Fruit fly (Drosophila melanogaster) whole organism, embryonic: Measurements from ENCODE around the gene Nup93-1.

Source experiments
- Bteb2 ChIP-seq: fragments of 200-800 bp; sonication (Bioruptor generic); optimal IDR thresholded peaks from 2 replicates; lab custom pipeline; 2016; ENCODE audit warnings: missing biosample characterization, missing genetic modification characterization
- CG1024 ChIP-seq: fragments of 200-800 bp; sonication (Bioruptor generic); IDR thresholded peaks from 2 replicates; pipeline ENCODE4 v1.3.6; 2022; ENCODE audit warnings: missing biosample characterization, missing genetic modification characterization
- CG12236 ChIP-seq: fragments of 200-800 bp; sonication (Bioruptor generic); optimal IDR thresholded peaks from 2 replicates; lab custom pipeline; 2016; ENCODE audit warnings: missing biosample characterization, missing genetic modification characterization
- CG14014 ChIP-seq: fragments of 200-800 bp; sonication (Bioruptor generic); IDR thresholded peaks from 2 replicates; pipeline ENCODE4 v1.3.6; 2022; ENCODE audit warnings: missing biosample characterization, missing genetic modification characterization
- CG14710 ChIP-seq: fragments of 200-800 bp; sonication (Bioruptor generic); optimal IDR thresholded peaks from 3 replicates; lab custom pipeline; 2019; ENCODE audit warnings: missing biosample characterization, mild to moderate bottlenecking, missing genetic modification characterization, moderate library complexity
- CG15514 ChIP-seq: fragments of 200-800 bp; sonication (Bioruptor generic); optimal IDR thresholded peaks from 3 replicates; lab custom pipeline; 2017; ENCODE audit warnings: missing biosample characterization, missing genetic modification characterization, mild to moderate bottlenecking, moderate library complexity, missing genetic modification reagents
- CG16813 ChIP-seq: fragments of 200-800 bp; sonication (Bioruptor generic); IDR thresholded peaks from 3 replicates; pipeline ENCODE4 v1.3.6; 2022; ENCODE audit warnings: missing biosample characterization, missing genetic modification characterization; ENCODE audit not compliant: partially characterized antibody
- CG17612 ChIP-seq: fragments of 200-800 bp; sonication (Bioruptor generic); IDR thresholded peaks from 2 replicates; pipeline ENCODE4 v1.3.6; 2022; ENCODE audit warnings: missing biosample characterization, missing genetic modification characterization
- CG17802 ChIP-seq: fragments of 200-800 bp; sonication (Bioruptor generic); optimal IDR thresholded peaks from 2 replicates; lab custom pipeline; 2018; ENCODE audit warnings: missing biosample characterization, mild to moderate bottlenecking, missing genetic modification characterization, moderate library complexity
- CG31365 ChIP-seq: fragments of 200-800 bp; sonication (Bioruptor generic); optimal IDR thresholded peaks from 2 replicates; lab custom pipeline; 2018; ENCODE audit warnings: missing biosample characterization, mild to moderate bottlenecking, missing genetic modification characterization
- CG34376 ChIP-seq: fragments of 200-800 bp; sonication (Bioruptor generic); optimal IDR thresholded peaks from 2 replicates; lab custom pipeline; 2018; ENCODE audit warnings: missing biosample characterization, mild to moderate bottlenecking, missing genetic modification characterization
- CG3847 ChIP-seq: fragments of 200-800 bp; sonication (Bioruptor generic); IDR thresholded peaks from 2 replicates; pipeline ENCODE4 v1.3.6; 2022; ENCODE audit warnings: missing biosample characterization, missing genetic modification characterization
- CG4360 ChIP-seq: fragments of 200-800 bp; sonication (Bioruptor generic); IDR thresholded peaks from 2 replicates; pipeline ENCODE4 v1.3.6; 2022; ENCODE audit warnings: missing biosample characterization, missing genetic modification characterization
- CG7357 ChIP-seq: fragments of 200-800 bp; sonication (Bioruptor generic); IDR thresholded peaks from 3 replicates; pipeline ENCODE4 v1.3.6; 2022; ENCODE audit warnings: missing biosample characterization, missing genetic modification characterization
- CG8281 ChIP-seq: fragments of 200-800 bp; sonication (Bioruptor generic); optimal IDR thresholded peaks from 2 replicates; lab custom pipeline; 2018; ENCODE audit warnings: missing biosample characterization, mild to moderate bottlenecking, missing genetic modification characterization, moderate library complexity
- CG8290 ChIP-seq, 3 experiments: fragments of 200-800 bp; sonication (Bioruptor generic); optimal IDR thresholded peaks; 2 replicates each; lab custom pipeline; 2016 to 2019; ENCODE audit warnings: missing biosample characterization in 3 of 3, missing genetic modification characterization in 3 of 3, mild to moderate bottlenecking in 2 of 3, moderate library complexity in 1 of 3
- CG8924 ChIP-seq: fragments of 200-800 bp; optimal IDR thresholded peaks from 3 replicates; lab custom pipeline; 2019; ENCODE audit warnings: missing biosample characterization, mild to moderate bottlenecking, missing genetic modification characterization, moderate library complexity
- CG9876 ChIP-seq: fragments of 200-800 bp; sonication (Bioruptor generic); optimal IDR thresholded peaks from 2 replicates; lab custom pipeline; 2016; ENCODE audit warnings: missing biosample characterization, missing genetic modification characterization
- Dip3 ChIP-seq: fragments of 200-800 bp; sonication (Bioruptor generic); optimal IDR thresholded peaks from 3 replicates; lab custom pipeline; 2016; ENCODE audit warnings: missing biosample characterization, missing genetic modification characterization
- E2f2 ChIP-seq: fragments of 200-800 bp; sonication (Bioruptor generic); IDR thresholded peaks from 2 replicates; pipeline ENCODE4 v1.3.6; 2022; ENCODE audit warnings: missing biosample characterization, missing genetic modification characterization
- ERR ChIP-seq: fragments of 200-800 bp; sonication (Bioruptor generic); optimal IDR thresholded peaks from 2 replicates; lab custom pipeline; 2016; ENCODE audit warnings: missing biosample characterization, missing genetic modification characterization
- Elba2 ChIP-seq: fragments of 200-800 bp; sonication (Bioruptor generic); optimal IDR thresholded peaks from 3 replicates; lab custom pipeline; 2016; ENCODE audit warnings: missing biosample characterization, missing genetic modification characterization
- Ets65A ChIP-seq: fragments of 200-800 bp; sonication (Bioruptor generic); peaks from one replicate; lab custom pipeline; 2016; ENCODE audit warnings: missing biosample characterization, missing genetic modification characterization
- Fer1 ChIP-seq: fragments of 200-800 bp; sonication (Bioruptor generic); optimal IDR thresholded peaks from 2 replicates; lab custom pipeline; 2017; ENCODE audit warnings: missing biosample characterization, mild to moderate bottlenecking, missing genetic modification characterization
- Hr3 ChIP-seq: fragments of 200-800 bp; sonication (Bioruptor generic); optimal IDR thresholded peaks from 3 replicates; lab custom pipeline; 2016; ENCODE audit warnings: missing biosample characterization, missing genetic modification characterization
- Jarid2 ChIP-seq: fragments of 200-800 bp; sonication (Bioruptor generic); optimal IDR thresholded peaks from 3 replicates; lab custom pipeline; 2017; ENCODE audit warnings: mild to moderate bottlenecking, missing biosample characterization, missing genetic modification reagents, missing genetic modification characterization
- NK7.1 ChIP-seq: fragments of 200-800 bp; sonication (Bioruptor generic); optimal IDR thresholded peaks from 3 replicates; lab custom pipeline; 2016; ENCODE audit warnings: missing biosample characterization, missing genetic modification characterization
- Nf-YA ChIP-seq: fragments of 200-800 bp; sonication (Bioruptor generic); IDR thresholded peaks from 2 replicates; pipeline ENCODE4 v1.3.6; 2022; ENCODE audit warnings: missing biosample characterization, missing genetic modification characterization
- Nf-YB ChIP-seq: fragments of 200-800 bp; sonication (Bioruptor generic); optimal IDR thresholded peaks from 3 replicates; lab custom pipeline; 2019; ENCODE audit warnings: missing biosample characterization, mild to moderate bottlenecking, missing genetic modification characterization, moderate library complexity
- PHDP ChIP-seq: fragments of 200-800 bp; sonication (Bioruptor generic); optimal IDR thresholded peaks from 3 replicates; lab custom pipeline; 2018; ENCODE audit warnings: missing biosample characterization, mild to moderate bottlenecking, missing genetic modification characterization, moderate library complexity
- Tbp ChIP-seq: fragments of >200 bp; optimal IDR thresholded peaks from 2 replicates; lab custom pipeline; 2018; ENCODE audit warnings: missing biosample characterization, missing genetic modification characterization
- YL-1 ChIP-seq: fragments of 200-800 bp; sonication (Bioruptor generic); optimal IDR thresholded peaks from 3 replicates; lab custom pipeline; 2017; ENCODE audit warnings: missing biosample characterization, mild to moderate bottlenecking, missing genetic modification characterization
- amos ChIP-seq: fragments of 200-800 bp; sonication (Bioruptor generic); IDR thresholded peaks from 2 replicates; pipeline ENCODE4 v1.3.6; 2022; ENCODE audit warnings: missing biosample characterization, missing genetic modification characterization; ENCODE audit not compliant: partially characterized antibody
- ap ChIP-seq: fragments of 200-800 bp; sonication (Bioruptor generic); IDR thresholded peaks from 2 replicates; pipeline ENCODE4 v1.3.6; 2022; ENCODE audit warnings: missing biosample characterization, missing genetic modification characterization
- bab2 ChIP-seq: fragments of 200-800 bp; sonication (Bioruptor generic); optimal IDR thresholded peaks from 2 replicates; lab custom pipeline; 2016; ENCODE audit warnings: missing biosample characterization, missing genetic modification characterization
- chif ChIP-seq, 2 experiments: fragments of 200-800 bp; sonication (Bioruptor generic); optimal IDR thresholded peaks; 3 replicates each; lab custom pipeline; 2016; ENCODE audit warnings: missing biosample characterization in 2 of 2, missing genetic modification characterization in 2 of 2
- ci ChIP-seq: fragments of 200-800 bp; sonication (Bioruptor generic); IDR thresholded peaks from 3 replicates; pipeline ENCODE4 v1.3.6; 2022; ENCODE audit warnings: missing biosample characterization, missing genetic modification characterization
- dan ChIP-seq: fragments of 200-800 bp; sonication (Bioruptor generic); IDR thresholded peaks from 2 replicates; pipeline ENCODE4 v1.3.6; 2022; ENCODE audit warnings: missing biosample characterization, missing genetic modification characterization
- disco-r ChIP-seq: fragments of 200-800 bp; sonication (Bioruptor generic); optimal IDR thresholded peaks from 2 replicates; lab custom pipeline; 2016; ENCODE audit warnings: missing biosample characterization, missing genetic modification characterization
- en ChIP-seq: fragments of 200-800 bp; sonication (Bioruptor generic); optimal IDR thresholded peaks from 2 replicates; lab custom pipeline; 2016; ENCODE audit warnings: missing biosample characterization, missing genetic modification characterization
- hkb ChIP-seq, 2 experiments: fragments of 200-800 bp in 1 of 2; fragments of >200 bp in 1 of 2; sonication (Bioruptor generic) in 1 of 2; IDR thresholded peaks in 1 of 2; optimal IDR thresholded peaks in 1 of 2; 2 replicates each; pipeline versions ENCODE4 v1.3.6 to Lab custom; 2017 to 2022; ENCODE audit warnings: missing biosample characterization in 1 of 2, missing genetic modification characterization in 1 of 2
- lab ChIP-seq: fragments of 200-800 bp; sonication (Bioruptor generic); optimal IDR thresholded peaks from 3 replicates; lab custom pipeline; 2017; ENCODE audit warnings: missing biosample characterization, missing genetic modification characterization, mild to moderate bottlenecking, moderate library complexity, missing genetic modification reagents
- lmd ChIP-seq: fragments of 200-800 bp; sonication (Bioruptor generic); IDR thresholded peaks from 2 replicates; pipeline ENCODE4 v1.3.6; 2022; ENCODE audit warnings: missing biosample characterization, missing genetic modification characterization
- nom ChIP-seq: fragments of 200-800 bp; sonication (Bioruptor generic); optimal IDR thresholded peaks from 2 replicates; lab custom pipeline; 2017; ENCODE audit warnings: missing biosample characterization, missing genetic modification characterization, mild to moderate bottlenecking, moderate library complexity, missing genetic modification reagents
- onecut ChIP-seq: fragments of 200-800 bp; sonication (Bioruptor generic); IDR thresholded peaks from 2 replicates; pipeline ENCODE4 v1.3.6; 2022; ENCODE audit warnings: missing biosample characterization, missing genetic modification characterization
- prd ChIP-seq, 3 experiments: fragments of >200 bp in 2 of 3; fragments of 200-800 bp in 1 of 3; sonication (Bioruptor generic) in 1 of 3; optimal IDR thresholded peaks in 2 of 3; IDR thresholded peaks in 1 of 3; 2 replicates in 2 of 3; 3 replicates in 1 of 3; pipeline versions ENCODE4 v1.3.6 to Lab custom; 2017 to 2022; ENCODE audit warnings: missing biosample characterization in 1 of 3, missing genetic modification characterization in 1 of 3
- pzg ChIP-seq: fragments of 200-800 bp; sonication (Bioruptor generic); optimal IDR thresholded peaks from 3 replicates; lab custom pipeline; 2018; ENCODE audit warnings: missing biosample characterization, mild to moderate bottlenecking, missing genetic modification characterization, moderate library complexity
- ranshi ChIP-seq: fragments of 200-800 bp; sonication (Bioruptor generic); IDR thresholded peaks from 2 replicates; pipeline ENCODE4 v1.3.6; 2022; ENCODE audit warnings: missing biosample characterization, missing genetic modification characterization
- tap ChIP-seq: fragments of 200-800 bp; optimal IDR thresholded peaks from 3 replicates; lab custom pipeline; 2019; ENCODE audit warnings: missing biosample characterization, mild to moderate bottlenecking, missing genetic modification characterization, moderate library complexity

The Nup93-1 gene

DNA sequence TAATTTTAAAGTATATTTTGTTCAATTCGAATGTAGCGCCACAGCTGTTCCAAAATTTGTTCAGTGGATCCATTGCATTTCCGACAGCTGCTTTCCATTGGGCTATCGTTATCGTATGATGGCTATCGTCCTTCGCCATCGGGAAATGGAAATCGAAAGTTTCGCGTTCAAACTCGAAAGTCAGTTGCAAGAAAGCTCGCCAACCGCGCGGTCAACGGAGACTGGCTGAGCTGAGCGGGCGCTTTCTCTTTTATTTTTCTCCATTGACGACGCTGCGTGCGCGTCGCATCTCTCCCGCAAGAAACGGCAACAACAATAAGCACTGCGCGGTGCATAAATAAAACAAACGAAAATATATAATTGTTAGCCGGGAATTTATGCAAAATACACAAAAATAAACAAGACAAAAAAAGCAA is 39.1 kb upstream of the Nup93-1 start, which contains the start of gene inaE (continued):
- TF ChIP-seq PHDP (tag; lab: Kevin White, UChicago) (peak; percentile 18), bab2 (GFP tag; lab: Kevin White, UChicago) (no peak), NK7.1 (GFP tag; lab: Kevin White, UChicago) (no peak), E2f2 (GFP tag; lab: Robert Waterston, UW) (peak; percentile 92), Bteb2 (GFP tag; lab: Kevin White, UChicago) (no peak), ranshi (no peak; the same call in 1 of the 2 replicates), Jarid2 (GFP tag; lab: Kevin White, UChicago) (peak; percentile 86), CG8290 (GFP tag; optimal IDR thresholded peaks at IDR 0.05; lab: Kevin White, UChicago) (no peak), CG8290 (tag; optimal IDR thresholded peaks at IDR 0.05; lab: Kevin White, UChicago) (peak in 1 of 2 experiments; percentile 63), Nf-YB (GFP tag; lab: Kevin White, UChicago) (no peak), CG15514 (peak; percentile 79), CG4360 (GFP tag; lab: Robert Waterston, UW) (peak; percentile 38; the same call in 1 of the 2 replicates), CG1024 (GFP tag; lab: Robert Waterston, UW) (peak; percentile 45; the same call in 1 of the 2 replicates), ap (no peak), Nf-YA (GFP tag; lab: Robert Waterston, UW) (0 out of 2 replicates have a peak, but pooled peaks have one; percentile 10), tap (tag; lab: Kevin White, UChicago) (no peak), CG9876 (GFP tag; lab: Kevin White, UChicago) (no peak), YL-1 (peak; percentile 4), CG3847 (0 out of 2 replicates have a peak, but pooled peaks have one; percentile 22), dan (GFP tag; lab: Robert Waterston, UW) (no peak), CG14710 (tag; lab: Kevin White, UChicago) (peak; percentile 88), Tbp (GFP tag; lab: Kevin White, UChicago) (no peak), Hr3 (GFP tag; lab: Kevin White, UChicago) (no peak), ci (GFP tag; lab: Robert Waterston, UW) (no peak; the same call in 2 of the 3 replicates), CG31365 (no peak), onecut (GFP tag; lab: Robert Waterston, UW) (peak; percentile 13; the same call in 1 of the 2 replicates), CG16813 (GFP tag; lab: Robert Waterston, UW) (0 out of 3 replicates have a peak, but pooled peaks have one; percentile 40), chif (GFP tag; optimal IDR thresholded peaks at IDR 0.05; lab: Kevin White, UChicago) (no peak), CG12236 (GFP tag; lab: Kevin White, UChicago) (no peak), Fer1 (GFP tag; lab: Kevin White, UChicago) (peak; percentile 36), Elba2 (GFP tag; lab: Kevin White, UChicago) (no peak), amos (peak; percentile 45; the same call in 1 of the 2 replicates), ERR (no peak), CG17802 (tag; lab: Kevin White, UChicago) (peak; percentile 50), lmd (GFP tag; lab: Robert Waterston, UW) (no peak), prd (optimal IDR thresholded peaks at IDR 0.05; lab: Kevin White, UChicago) (no peak), prd (GFP tag; IDR thresholded peaks at IDR 0.05; lab: Robert Waterston, UW) (no peak), CG14014 (0 out of 2 replicates have a peak, but pooled peaks have one; percentile 15), en (GFP tag; lab: Kevin White, UChicago) (no peak), Ets65A (GFP tag; lab: Kevin White, UChicago) (peak; percentile 58), CG7357 (peak; percentile 93), pzg (GFP tag; lab: Kevin White, UChicago) (peak; percentile 74), CG8924 (tag; lab: Kevin White, UChicago) (peak; percentile 1), hkb (optimal IDR thresholded peaks at IDR 0.05; lab: Kevin White, UChicago) (no peak), hkb (GFP tag; IDR thresholded peaks at IDR 0.05; lab: Robert Waterston, UW) (0 out of 2 replicates have a peak, but pooled peaks have one; percentile 32), Dip3 (GFP tag; lab: Kevin White, UChicago) (no peak), CG34376 (GFP tag; lab: Kevin White, UChicago) (no peak), lab (GFP tag; lab: Kevin White, UChicago) (peak; percentile 39), disco-r (GFP tag; lab: Kevin White, UChicago) (no peak), CG8281 (no peak), nom (GFP tag; lab: Kevin White, UChicago) (peak; percentile 23), CG17612 (GFP tag; lab: Robert Waterston, UW) (no peak)
